Worm (Caenorhabditis elegans) whole organism, young adult: Measurements from ENCODE around the gene Y22D7AL.11.

ENCODE experiments used
- C17E4.6 ChIP-seq: fragments of 200-800 bp; sonication (Bioruptor generic); IDR thresholded peaks from 2 replicates; pipeline ENCODE4 v1.3.6; 2022; ENCODE audit warnings: missing genetic modification reagents, missing genetic modification characterization, missing compliant biosample characterization
- F10E7.11 ChIP-seq: sonication (generic microtip); optimal IDR thresholded peaks from 2 replicates; lab custom pipeline; 2017; ENCODE audit warnings: mild to moderate bottlenecking, missing genetic modification characterization, moderate library complexity, missing compliant biosample characterization
- F23B12.7 ChIP-seq: sonication (generic microtip); optimal IDR thresholded peaks from 2 replicates; lab custom pipeline; 2017; ENCODE audit warnings: missing genetic modification characterization, mild to moderate bottlenecking, missing compliant biosample characterization, antibody characterized with exemption, moderate library complexity; ENCODE audit not compliant: insufficient read depth
- F37B4.10 ChIP-seq: fragments of 200-800 bp; sonication (Bioruptor generic); IDR thresholded peaks from 2 replicates; pipeline ENCODE4 v1.3.6; 2022; ENCODE audit warnings: missing genetic modification characterization, missing compliant biosample characterization
- F39B2.1 ChIP-seq: fragments of 200-800 bp; sonication (Bioruptor generic); IDR thresholded peaks from 2 replicates; pipeline ENCODE4 v1.3.6; 2022; ENCODE audit warnings: missing genetic modification reagents, missing genetic modification characterization, missing compliant biosample characterization
- F49E8.2 ChIP-seq: sonication (generic microtip); optimal IDR thresholded peaks from 3 replicates; lab custom pipeline; 2017; ENCODE audit warnings: missing genetic modification characterization, mild to moderate bottlenecking, missing compliant biosample characterization, antibody characterized with exemption, moderate library complexity; ENCODE audit not compliant: insufficient read depth
- F55B11.4 ChIP-seq: sonication (generic microtip); optimal IDR thresholded peaks from 2 replicates; lab custom pipeline; 2016; ENCODE audit warnings: missing compliant biosample characterization, missing genetic modification characterization, borderline replicate concordance; ENCODE audit not compliant: insufficient read depth
- Y53F4B.3 ChIP-seq: fragments of 200-800 bp; sonication (Bioruptor generic); IDR thresholded peaks from 2 replicates; pipeline ENCODE4 v1.3.6; 2022; ENCODE audit warnings: missing genetic modification reagents, missing genetic modification characterization, missing compliant biosample characterization
- Y67H2A.10 ChIP-seq: fragments of 200-800 bp; sonication (Bioruptor generic); conservative IDR thresholded peaks from 2 replicates; pipeline ENCODE4 v1.3.6; 2022; ENCODE audit warnings: missing genetic modification reagents, missing genetic modification characterization, missing compliant biosample characterization
- Y79H2A.3 ChIP-seq: fragments of 200-800 bp; sonication (Bioruptor generic); conservative IDR thresholded peaks from 2 replicates; pipeline ENCODE4 v1.3.6; 2022; ENCODE audit warnings: missing genetic modification reagents, missing genetic modification characterization, missing compliant biosample characterization
- Y95B8A.8 ChIP-seq: fragments of 200-800 bp; sonication (Bioruptor generic); IDR thresholded peaks from 2 replicates; pipeline ENCODE4 v1.3.6; 2022; ENCODE audit warnings: missing genetic modification reagents, missing genetic modification characterization, missing compliant biosample characterization
- ZK185.1 ChIP-seq: sonication (generic microtip); optimal IDR thresholded peaks from 2 replicates; lab custom pipeline; 2016; ENCODE audit warnings: mild to moderate bottlenecking, missing genetic modification characterization, missing compliant biosample characterization; ENCODE audit not compliant: poor library complexity, severe bottlenecking
- ama-1 ChIP-seq, 3 experiments: fragments of 150-350 bp in 1 of 3; sonication (generic microtip) in 2 of 3; optimal IDR thresholded peaks; 2 replicates each; lab custom pipeline; 2014 to 2018; ENCODE audit warnings: missing biosample characterization in 2 of 3, missing genetic modification characterization in 2 of 3, missing genetic modification reagents in 2 of 3
- attf-5 ChIP-seq: fragments of 200-800 bp; sonication (Bioruptor generic); optimal IDR thresholded peaks from 2 replicates; lab custom pipeline; 2018; ENCODE audit warnings: mild to moderate bottlenecking, missing genetic modification characterization, missing compliant biosample characterization
- attf-6 ChIP-seq: fragments of 200-800 bp; sonication (Bioruptor generic); IDR thresholded peaks from 2 replicates; pipeline ENCODE4 v1.3.6; 2022; ENCODE audit warnings: missing genetic modification reagents, missing genetic modification characterization, missing compliant biosample characterization
- bed-1 ChIP-seq: fragments of 200-800 bp; sonication (Bioruptor generic); IDR thresholded peaks from 2 replicates; pipeline ENCODE4 v1.3.6; 2022; ENCODE audit warnings: missing genetic modification reagents, missing genetic modification characterization, missing compliant biosample characterization
- ccch-3 ChIP-seq: fragments of 200-800 bp; sonication (Bioruptor generic); optimal IDR thresholded peaks from 2 replicates; lab custom pipeline; 2018; ENCODE audit warnings: mild to moderate bottlenecking, missing genetic modification characterization, missing compliant biosample characterization
- cebp-2 ChIP-seq: fragments of 200-800 bp; sonication (Bioruptor generic); IDR thresholded peaks from 2 replicates; pipeline ENCODE4 v1.3.6; 2022; ENCODE audit warnings: missing genetic modification characterization, missing compliant biosample characterization
- ceh-100 ChIP-seq: fragments of 200-800 bp; sonication (Bioruptor generic); IDR thresholded peaks from 2 replicates; pipeline ENCODE4 v1.3.6; 2022; ENCODE audit warnings: missing genetic modification reagents, missing genetic modification characterization, missing compliant biosample characterization
- ceh-79 ChIP-seq: sonication (generic microtip); optimal IDR thresholded peaks from 2 replicates; lab custom pipeline; 2017; ENCODE audit warnings: mild to moderate bottlenecking, missing genetic modification characterization, missing compliant biosample characterization
- chd-7 ChIP-seq: sonication (generic microtip); optimal IDR thresholded peaks from 2 replicates; lab custom pipeline; 2016; ENCODE audit warnings: mild to moderate bottlenecking, missing genetic modification characterization, moderate library complexity, missing compliant biosample characterization
- dpff-1 ChIP-seq: sonication (generic microtip); optimal IDR thresholded peaks from 2 replicates; lab custom pipeline; 2017; ENCODE audit warnings: mild to moderate bottlenecking, missing genetic modification characterization, missing compliant biosample characterization
- ekl-4 ChIP-seq: fragments of 200-800 bp; sonication (Bioruptor generic); IDR thresholded peaks from 2 replicates; pipeline ENCODE4 v1.3.6; 2022; ENCODE audit warnings: missing genetic modification reagents, missing genetic modification characterization, missing compliant biosample characterization
- ets-4 ChIP-seq: fragments of 200-800 bp; sonication (Bioruptor generic); optimal IDR thresholded peaks from 2 replicates; lab custom pipeline; 2018; ENCODE audit warnings: mild to moderate bottlenecking, missing genetic modification characterization, missing compliant biosample characterization
- gei-17 ChIP-seq: fragments of 200-800 bp; sonication (Bioruptor generic); optimal IDR thresholded peaks from 2 replicates; lab custom pipeline; 2018; ENCODE audit warnings: mild to moderate bottlenecking, missing genetic modification characterization, missing compliant biosample characterization
- hlh-12 ChIP-seq: sonication (generic microtip); optimal IDR thresholded peaks from 2 replicates; lab custom pipeline; 2016; ENCODE audit warnings: missing genetic modification characterization, missing compliant biosample characterization
- hrde-1 ChIP-seq: sonication (generic microtip); optimal IDR thresholded peaks from 2 replicates; lab custom pipeline; 2016; ENCODE audit warnings: missing genetic modification characterization, mild to moderate bottlenecking, missing compliant biosample characterization, moderate library complexity, missing genotype, missing genetic modification reagents, borderline replicate concordance
- lin-54 ChIP-seq: fragments of 200-800 bp; sonication (Bioruptor generic); optimal IDR thresholded peaks from 2 replicates; lab custom pipeline; 2018; ENCODE audit warnings: mild to moderate bottlenecking, missing genetic modification characterization, missing compliant biosample characterization
- madf-3 ChIP-seq: fragments of 200-800 bp; sonication (Bioruptor generic); IDR thresholded peaks from 2 replicates; pipeline ENCODE4 v1.3.6; 2022; ENCODE audit warnings: missing genetic modification reagents, missing genetic modification characterization, missing compliant biosample characterization
- madf-6 ChIP-seq: fragments of 200-800 bp; sonication (Bioruptor generic); IDR thresholded peaks from 2 replicates; pipeline ENCODE4 v1.3.6; 2022; ENCODE audit warnings: missing genetic modification reagents, missing genetic modification characterization, missing compliant biosample characterization
- mes-4 ChIP-seq: sonication (generic microtip); optimal IDR thresholded peaks from 2 replicates; lab custom pipeline; 2016; ENCODE audit warnings: missing genotype, missing genetic modification characterization, missing compliant biosample characterization
- mxl-1 ChIP-seq: sonication (generic microtip); optimal IDR thresholded peaks from 2 replicates; lab custom pipeline; 2016; ENCODE audit warnings: missing genetic modification characterization, missing compliant biosample characterization
- nfya-2 ChIP-seq: fragments of 200-800 bp; sonication (Bioruptor generic); IDR thresholded peaks from 2 replicates; pipeline ENCODE4 v1.3.6; 2022; ENCODE audit warnings: missing genetic modification reagents, missing genetic modification characterization, missing compliant biosample characterization
- nhr-27 ChIP-seq: fragments of 200-800 bp; sonication (Bioruptor generic); optimal IDR thresholded peaks from 2 replicates; lab custom pipeline; 2018; ENCODE audit warnings: mild to moderate bottlenecking, missing genetic modification characterization, moderate library complexity, missing compliant biosample characterization
- nhr-80 ChIP-seq: sonication (generic microtip); optimal IDR thresholded peaks from 2 replicates; lab custom pipeline; 2016; ENCODE audit warnings: missing genetic modification characterization, missing compliant biosample characterization
- pha-4 ChIP-seq: fragments of 150-350 bp; sonication (generic microtip); optimal IDR thresholded peaks from 2 replicates; lab custom pipeline; 2014; ENCODE audit warnings: missing biosample characterization, missing genetic modification reagents, missing genetic modification characterization
- repo-1 ChIP-seq: sonication (generic microtip); optimal IDR thresholded peaks from 2 replicates; lab custom pipeline; 2017; ENCODE audit warnings: mild to moderate bottlenecking, missing genetic modification characterization, missing compliant biosample characterization
- rpc-1 ChIP-seq, 2 experiments: fragments of 150-350 bp in 1 of 2; sonication (generic microtip) in 1 of 2; optimal IDR thresholded peaks; 2 replicates each; lab custom pipeline; 2014 to 2018; ENCODE audit warnings: missing biosample characterization in 1 of 2, missing genetic modification characterization in 1 of 2, missing genetic modification reagents in 1 of 2, missing genotype in 1 of 2
- sdz-38 ChIP-seq: sonication (generic microtip); optimal IDR thresholded peaks from 2 replicates; lab custom pipeline; 2016; ENCODE audit warnings: missing genotype, missing genetic modification characterization, missing compliant biosample characterization
- snpc-1.1 ChIP-seq: sonication (generic microtip); optimal IDR thresholded peaks from 2 replicates; lab custom pipeline; 2017; ENCODE audit warnings: missing genetic modification characterization, mild to moderate bottlenecking, missing compliant biosample characterization, antibody characterized with exemption, moderate library complexity, missing genotype, missing genetic modification reagents; ENCODE audit not compliant: insufficient read depth
- snpc-3.4 ChIP-seq: sonication (generic microtip); optimal IDR thresholded peaks from 2 replicates; lab custom pipeline; 2017; ENCODE audit warnings: missing genetic modification characterization, mild to moderate bottlenecking, missing compliant biosample characterization, antibody characterized with exemption, moderate library complexity, missing genotype, missing genetic modification reagents
- sptf-2 ChIP-seq: fragments of 200-800 bp; sonication (Bioruptor generic); optimal IDR thresholded peaks from 2 replicates; lab custom pipeline; 2018; ENCODE audit warnings: mild to moderate bottlenecking, missing genetic modification characterization, missing compliant biosample characterization
- tbp1 ChIP-seq: fragments of 200-800 bp; sonication (Bioruptor generic); optimal IDR thresholded peaks from 2 replicates; lab custom pipeline; 2018; ENCODE audit warnings: mild to moderate bottlenecking, missing genetic modification characterization, missing compliant biosample characterization
- ztf-18 ChIP-seq: sonication (generic microtip); optimal IDR thresholded peaks from 2 replicates; lab custom pipeline; 2016; ENCODE audit warnings: missing genotype, mild to moderate bottlenecking, missing genetic modification characterization, missing compliant biosample characterization
- ztf-22 ChIP-seq: fragments of 200-800 bp; sonication (Bioruptor generic); optimal IDR thresholded peaks from 2 replicates; lab custom pipeline; 2018; ENCODE audit warnings: mild to moderate bottlenecking, missing genetic modification characterization, moderate library complexity, missing compliant biosample characterization
- ztf-25 ChIP-seq: fragments of 200-800 bp; sonication (Bioruptor generic); IDR thresholded peaks from 2 replicates; pipeline ENCODE4 v1.3.6; 2022; ENCODE audit warnings: missing genetic modification reagents, missing genetic modification characterization, missing compliant biosample characterization
- ztf-28 ChIP-seq: fragments of 200-800 bp; sonication (Bioruptor generic); IDR thresholded peaks from 2 replicates; pipeline ENCODE4 v1.3.6; 2022; ENCODE audit warnings: missing genetic modification reagents, missing genetic modification characterization, missing compliant biosample characterization

Gene Y22D7AL.11

ce11 chrIII:1618915-1619314, 15.3 kb downstream of the Y22D7AL.11 start, which contains the start of gene Y22D7AL.10 (continued):
- TF ChIP-seq bed-1 (GFP tag; lab: Robert Waterston, UW) (no peak), sdz-38 (tag; lab: Kevin White, UChicago) (no peak), ama-1 (optimal IDR thresholded peaks at IDR 0.05; lab: Kevin White, UChicago) (no peak), ama-1 (GFP tag; optimal IDR thresholded peaks at IDR 0.05; lab: Kevin White, UChicago) (peak in 1 of 2 experiments; percentile 67), F39B2.1 (GFP tag; lab: Robert Waterston, UW) (peak; percentile 91), Y95B8A.8 (peak; percentile 99), F23B12.7 (tag; lab: Kevin White, UChicago) (peak; percentile 91), sptf-2 (GFP tag; lab: Kevin White, UChicago) (peak; percentile 68), ZK185.1 (tag; lab: Kevin White, UChicago) (peak; percentile 97), hrde-1 (peak; percentile 96), snpc-3.4 (peak; percentile 96), F49E8.2 (tag; lab: Kevin White, UChicago) (peak; percentile 96), Y53F4B.3 (GFP tag; lab: Robert Waterston, UW) (peak; percentile 85), ceh-100 (GFP tag; lab: Robert Waterston, UW) (peak; percentile 92), mes-4 (tag; lab: Kevin White, UChicago) (peak; percentile 56), repo-1 (tag; lab: Kevin White, UChicago) (peak; percentile 99), chd-7 (peak; percentile 98), ztf-18 (tag; lab: Kevin White, UChicago) (peak; percentile 77), gei-17 (GFP tag; lab: Kevin White, UChicago) (peak; percentile 91), C17E4.6 (peak; percentile 97), ets-4 (GFP tag; lab: Kevin White, UChicago) (peak; percentile 68), rpc-1 (optimal IDR thresholded peaks at IDR 0.05; lab: Kevin White, UChicago) (peak; percentile 90), rpc-1 (tag; optimal IDR thresholded peaks at IDR 0.05; lab: Kevin White, UChicago) (peak; percentile 8), mxl-1 (tag; lab: Kevin White, UChicago) (no peak), lin-54 (GFP tag; lab: Kevin White, UChicago) (peak; percentile 98), ztf-28 (peak; percentile 93), F55B11.4 (tag; lab: Kevin White, UChicago) (no peak), F37B4.10 (GFP tag; lab: Robert Waterston, UW) (peak; percentile 96), Y79H2A.3 (GFP tag; lab: Robert Waterston, UW) (peak; percentile 90), ztf-25 (0 out of 2 replicates have a peak, but pooled peaks have one; percentile 73), madf-6 (GFP tag; lab: Robert Waterston, UW) (peak; percentile 97), tbp1 (peak; percentile 80), F10E7.11 (tag; lab: Kevin White, UChicago) (peak; percentile 96), ceh-79 (tag; lab: Kevin White, UChicago) (peak; percentile 95), pha-4 (tag; lab: Kevin White, UChicago) (peak; percentile 73), ekl-4 (GFP tag; lab: Robert Waterston, UW) (peak; percentile 99), nhr-80 (tag; lab: Kevin White, UChicago) (peak; percentile 85), hlh-12 (tag; lab: Kevin White, UChicago) (no peak), snpc-1.1 (peak; percentile 66), cebp-2 (GFP tag; lab: Robert Waterston, UW) (peak; percentile 94), dpff-1 (tag; lab: Kevin White, UChicago) (peak; percentile 85), ztf-22 (GFP tag; lab: Kevin White, UChicago) (peak; percentile 82), nfya-2 (GFP tag; lab: Robert Waterston, UW) (peak; percentile 100), nhr-27 (tag; lab: Kevin White, UChicago) (peak; percentile 90), Y67H2A.10 (GFP tag; lab: Robert Waterston, UW) (peak; percentile 94), attf-6 (GFP tag; lab: Robert Waterston, UW) (peak; percentile 87), madf-3 (GFP tag; lab: Robert Waterston, UW) (peak; percentile 96), attf-5 (GFP tag; lab: Kevin White, UChicago) (peak; percentile 95), ccch-3 (GFP tag; lab: Kevin White, UChicago) (peak; percentile 24)
